Worm (Caenorhabditis elegans) whole organism, young adult: ENCODE data around the gene mrps-35.

ENCODE experiments used
- F52B5.7 ChIP-seq: sonication (generic microtip); optimal IDR thresholded peaks from 2 replicates; lab custom pipeline; 2016; ENCODE audit warnings: mild to moderate bottlenecking, missing genetic modification characterization, missing compliant biosample characterization
- K12H6.12 ChIP-seq: fragments of 200-800 bp; sonication (Bioruptor generic); optimal IDR thresholded peaks from 2 replicates; lab custom pipeline; 2018; ENCODE audit warnings: mild to moderate bottlenecking, missing genetic modification characterization, missing compliant biosample characterization
- Y53F4B.3 ChIP-seq: fragments of 200-800 bp; sonication (Bioruptor generic); IDR thresholded peaks from 2 replicates; pipeline ENCODE4 v1.3.6; 2022; ENCODE audit warnings: missing genetic modification reagents, missing genetic modification characterization, missing compliant biosample characterization
- aptf-2 ChIP-seq: fragments of 200-800 bp; sonication (Bioruptor generic); conservative IDR thresholded peaks from 2 replicates; pipeline ENCODE4 v1.3.6; 2022; ENCODE audit warnings: missing genetic modification reagents, missing genetic modification characterization, missing compliant biosample characterization
- cebp-1 ChIP-seq, 2 experiments: fragments of 200-800 bp in 1 of 2; sonication (Bioruptor generic) in 1 of 2; sonication (generic microtip) in 1 of 2; IDR thresholded peaks in 1 of 2; optimal IDR thresholded peaks in 1 of 2; 2 replicates each; pipeline versions ENCODE4 v1.3.6 to Lab custom; 2017 to 2022; ENCODE audit warnings: missing compliant biosample characterization in 2 of 2, missing genetic modification characterization in 2 of 2, mild to moderate bottlenecking in 1 of 2, missing genetic modification reagents in 1 of 2, moderate library complexity in 1 of 2
- hlh-12 ChIP-seq: sonication (generic microtip); optimal IDR thresholded peaks from 2 replicates; lab custom pipeline; 2016; ENCODE audit warnings: missing genetic modification characterization, missing compliant biosample characterization
- hmg-1.2 ChIP-seq: fragments of 200-800 bp; sonication (Bioruptor generic); IDR thresholded peaks from 2 replicates; pipeline ENCODE4 v1.3.6; 2022; ENCODE audit warnings: missing genetic modification reagents, missing genetic modification characterization, missing compliant biosample characterization
- lir-1 ChIP-seq: fragments of 200-800 bp; sonication (Bioruptor generic); conservative IDR thresholded peaks from 2 replicates; pipeline ENCODE4 v1.3.6; 2022; ENCODE audit warnings: missing genetic modification reagents, missing genetic modification characterization, missing compliant biosample characterization
- nfyb-1 ChIP-seq: fragments of 200-800 bp; sonication (Bioruptor generic); IDR thresholded peaks from 2 replicates; pipeline ENCODE4 v1.3.6; 2022; ENCODE audit warnings: missing genetic modification reagents, missing genetic modification characterization, missing compliant biosample characterization
- nhr-120 ChIP-seq: fragments of 200-800 bp; sonication (Bioruptor generic); IDR thresholded peaks from 2 replicates; pipeline ENCODE4 v1.3.6; 2022; ENCODE audit warnings: missing genetic modification characterization, missing compliant biosample characterization
- nhr-90 ChIP-seq: sonication (generic microtip); optimal IDR thresholded peaks from 2 replicates; lab custom pipeline; 2016; ENCODE audit warnings: missing genotype, mild to moderate bottlenecking, missing genetic modification characterization, missing compliant biosample characterization
- snpc-4 ChIP-seq, 5 experiments: fragments of 150-350 bp in 1 of 5; sonication (generic microtip) in 4 of 5; optimal IDR thresholded peaks; 2 replicates each; lab custom pipeline; 2014 to 2018; ENCODE audit warnings: missing genetic modification characterization in 5 of 5, missing biosample characterization in 3 of 5, antibody characterized with exemption in 2 of 5, mild to moderate bottlenecking in 2 of 5, missing compliant biosample characterization in 2 of 5, missing genotype in 2 of 5, moderate library complexity in 2 of 5, missing genetic modification reagents in 1 of 5
- xnd-1 ChIP-seq: sonication (generic microtip); optimal IDR thresholded peaks from 2 replicates; lab custom pipeline; 2016; ENCODE audit warnings: missing genotype, missing genetic modification reagents, missing genetic modification characterization, missing compliant biosample characterization

ce11 chrV:18980980-18981529 lies at the start of gene mrps-35, which contains the start of gene sws-1:
- TF ChIP-seq K12H6.12 (peak; percentile 89), nhr-90 (no peak), lir-1 (GFP tag; lab: Robert Waterston, UW) (peak; percentile 20; the same call in 1 of the 2 replicates), xnd-1 (tag; lab: Kevin White, UChicago) (no peak), hlh-12 (no peak), cebp-1 (GFP tag; IDR thresholded peaks at IDR 0.05; lab: Robert Waterston, UW) (no peak), cebp-1 (tag; optimal IDR thresholded peaks at IDR 0.05; lab: Kevin White, UChicago) (no peak), snpc-4 (GFP tag; optimal IDR thresholded peaks at IDR 0.05; lab: Kevin White, UChicago) (no peak), snpc-4 (tag; optimal IDR thresholded peaks at IDR 0.05; lab: Kevin White, UChicago) (peak in 3 of 4 experiments; percentile 4 to 39 (median 19)), nhr-120 (GFP tag; lab: Robert Waterston, UW) (no peak), F52B5.7 (tag; lab: Kevin White, UChicago) (no peak), nfyb-1 (GFP tag; lab: Robert Waterston, UW) (0 out of 2 replicates have a peak, but pooled peaks have one; percentile 54), aptf-2 (GFP tag; lab: Robert Waterston, UW) (peak; percentile 57; the same call in 1 of the 2 replicates), hmg-1.2 (GFP tag; lab: Robert Waterston, UW) (0 out of 2 replicates have a peak, but pooled peaks have one; percentile 19), Y53F4B.3 (no peak)
